Worm (Caenorhabditis elegans): ENCODE results near the gene B0563.5.

B0563.5 gene

DNA sequence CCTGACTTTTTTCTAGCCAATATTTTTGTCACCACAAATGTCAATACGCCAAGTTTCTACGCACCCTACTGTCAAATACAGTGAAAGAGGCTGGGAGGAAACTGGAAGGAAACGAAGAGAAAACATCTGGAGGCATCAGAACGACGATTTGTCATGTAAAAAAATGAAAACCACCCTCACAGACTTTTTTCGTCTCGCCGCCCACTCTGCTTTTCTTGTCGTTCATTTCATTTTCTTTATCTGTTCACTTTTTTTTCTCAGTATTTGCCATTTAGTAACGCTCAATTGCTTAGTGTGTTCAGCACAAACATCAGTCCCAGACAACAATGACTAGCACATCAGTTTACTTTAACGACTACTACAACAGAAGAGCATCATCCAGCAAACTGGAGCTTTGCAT lies at the start of gene B0563.5:
Gene B0563.5 (plus strand): TSS at position 301 of the 400 bp plus-strand sequence.
- TF ChIP-seq unc-62 (GFP tag; optimal IDR thresholded peaks at IDR 0.05), result no peak

DNA sequence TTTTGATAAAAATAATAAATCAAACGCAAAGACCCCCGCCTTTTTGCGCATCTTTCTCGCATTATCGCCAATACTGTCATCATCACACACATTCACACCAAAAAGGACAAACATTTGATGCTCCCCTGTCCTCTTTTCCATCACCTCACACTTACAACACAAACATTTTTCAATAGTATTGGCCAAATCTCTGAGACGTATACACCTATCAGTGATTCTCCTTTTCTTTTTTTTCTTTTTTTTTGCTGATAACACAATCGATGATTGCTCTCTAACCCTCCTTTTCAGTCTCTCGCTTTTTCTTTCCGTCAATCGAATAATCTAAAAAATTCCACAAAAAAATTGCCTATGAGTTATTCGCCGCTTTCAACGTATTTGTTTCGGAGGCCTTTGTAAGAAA lies 49.1 kb upstream of the B0563.5 start:
- TF ChIP-seq unc-62 (GFP tag; optimal IDR thresholded peaks at IDR 0.05), result no peak

- TF ChIP-seq unc-62 (GFP tag; optimal IDR thresholded peaks at IDR 0.05), result no peak
Observed at ce11 chrX:9102150-9102549, 43.8 kb upstream of the B0563.5 start.

ce11 chrX:9103048-9103447 lies 42.9 kb upstream of the B0563.5 start:
- no peak for TF ChIP-seq unc-62 (GFP tag; optimal IDR thresholded peaks at IDR 0.05)

DNA sequence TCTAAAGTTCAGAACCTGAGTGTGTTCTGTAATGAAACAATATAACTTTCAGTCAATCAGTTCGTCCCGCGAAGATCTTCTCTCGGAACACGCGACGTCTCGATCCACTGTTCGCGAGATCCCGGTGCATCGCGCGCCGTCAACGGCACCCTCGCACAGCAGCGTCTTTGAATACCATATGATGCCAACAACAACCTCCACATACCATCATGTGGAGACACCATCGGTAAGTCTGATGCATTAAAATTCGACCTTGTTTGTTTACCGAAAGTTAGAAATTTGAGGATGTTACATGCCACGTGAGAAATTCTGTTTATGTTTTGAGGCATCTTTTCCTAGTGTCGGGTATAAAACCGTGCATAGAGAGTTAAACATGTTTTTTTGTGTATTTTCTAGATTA lies 42.4 kb upstream of the B0563.5 start:
- no peak for TF ChIP-seq unc-62 (GFP tag; optimal IDR thresholded peaks at IDR 0.05)

ce11 chrX:9104399-9104798 lies 41.5 kb upstream of the B0563.5 start:
- no peak for TF ChIP-seq unc-62 (GFP tag; optimal IDR thresholded peaks at IDR 0.05)

DNA sequence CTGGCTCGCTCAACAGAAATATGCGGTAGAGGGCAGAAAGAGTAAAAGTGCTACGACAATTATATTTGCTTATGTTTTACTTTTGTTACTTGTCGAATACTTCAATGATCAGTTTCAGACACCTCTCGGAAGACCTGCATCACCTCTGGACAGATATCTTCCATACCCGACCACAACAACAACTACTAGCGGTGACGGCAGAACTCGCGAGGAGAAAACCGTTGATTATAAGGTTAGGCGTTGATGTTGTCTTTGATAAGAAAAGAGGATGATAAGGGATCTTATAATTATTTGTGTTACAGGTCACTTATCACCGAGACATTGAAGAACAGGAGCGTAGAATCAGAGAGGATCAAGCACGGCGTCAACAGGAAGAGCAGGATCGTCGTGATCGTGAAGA lies 40.9 kb upstream of the B0563.5 start:
- no peak for TF ChIP-seq unc-62 (GFP tag; optimal IDR thresholded peaks at IDR 0.05)

DNA sequence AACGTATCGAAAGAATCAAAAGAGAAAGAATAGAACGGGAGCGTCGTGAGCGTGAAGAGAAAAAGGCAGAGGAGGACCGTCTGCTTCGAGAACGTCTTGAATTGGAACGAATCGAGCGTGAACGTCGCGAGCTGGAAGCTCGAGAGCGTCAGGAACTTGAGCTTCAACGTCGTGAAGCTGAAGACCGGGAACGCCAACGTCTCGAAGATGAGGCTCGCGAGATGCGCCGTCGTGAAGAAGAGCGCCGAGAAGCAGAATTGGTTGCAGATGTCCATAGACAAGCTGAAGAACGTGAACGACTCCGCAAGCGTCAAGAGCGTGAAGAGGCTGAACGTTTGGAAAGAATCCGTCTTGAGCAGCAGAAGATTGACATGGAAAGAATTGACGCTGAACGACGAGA lies 40.1 kb upstream of the B0563.5 start:
- TF ChIP-seq unc-62 (GFP tag; optimal IDR thresholded peaks at IDR 0.05), result no peak

DNA sequence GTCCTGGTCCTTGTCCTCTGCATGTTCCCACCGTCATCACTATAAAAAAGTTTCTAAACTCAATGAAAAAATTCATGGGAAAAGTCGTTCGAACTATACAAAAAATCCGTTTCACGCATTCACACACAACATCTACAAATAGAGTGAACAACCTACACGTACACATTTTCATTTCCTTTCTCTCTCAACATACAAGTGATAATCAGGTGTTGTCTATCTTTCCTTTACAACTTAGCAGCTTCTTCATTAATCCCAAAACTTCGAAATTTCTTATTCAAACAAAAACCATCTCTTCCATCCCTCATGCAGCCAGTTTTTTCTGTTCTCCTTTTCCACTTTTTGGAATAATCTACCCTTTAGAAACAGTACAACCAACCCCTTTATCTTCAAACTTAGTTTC lies 38.1 kb upstream of the B0563.5 start:
- no peak for TF ChIP-seq unc-62 (GFP tag; optimal IDR thresholded peaks at IDR 0.05)

- no peak for TF ChIP-seq unc-62 (GFP tag; optimal IDR thresholded peaks at IDR 0.05)
Observed at ce11 chrX:9111585-9111984, 34.4 kb upstream of the B0563.5 start.

DNA sequence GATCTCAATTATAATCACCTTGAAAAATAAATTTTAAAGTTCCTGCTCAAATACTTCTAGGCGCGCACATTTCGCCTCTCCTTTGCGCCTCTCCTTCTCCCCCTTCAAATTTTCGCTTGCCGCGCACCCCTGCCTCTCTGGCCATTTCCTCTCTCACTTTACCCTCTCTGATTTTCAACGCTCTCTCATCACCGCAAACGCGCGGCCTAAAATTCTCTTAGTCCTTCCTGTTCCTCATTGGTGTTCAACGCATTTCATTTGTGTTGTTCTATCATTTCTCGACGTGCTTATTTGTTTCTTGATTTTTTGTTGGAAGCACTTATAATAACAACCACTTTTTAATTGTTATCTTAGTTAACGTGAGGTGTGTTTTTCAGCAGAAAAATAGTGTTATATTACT lies 32.1 kb upstream of the B0563.5 start, which contains the start of gene C25A11.2:
Gene C25A11.2 (plus strand): TSS at position 238 of the 400 bp plus-strand sequence.
- TF ChIP-seq unc-62 (GFP tag; optimal IDR thresholded peaks at IDR 0.05), result no peak

DNA sequence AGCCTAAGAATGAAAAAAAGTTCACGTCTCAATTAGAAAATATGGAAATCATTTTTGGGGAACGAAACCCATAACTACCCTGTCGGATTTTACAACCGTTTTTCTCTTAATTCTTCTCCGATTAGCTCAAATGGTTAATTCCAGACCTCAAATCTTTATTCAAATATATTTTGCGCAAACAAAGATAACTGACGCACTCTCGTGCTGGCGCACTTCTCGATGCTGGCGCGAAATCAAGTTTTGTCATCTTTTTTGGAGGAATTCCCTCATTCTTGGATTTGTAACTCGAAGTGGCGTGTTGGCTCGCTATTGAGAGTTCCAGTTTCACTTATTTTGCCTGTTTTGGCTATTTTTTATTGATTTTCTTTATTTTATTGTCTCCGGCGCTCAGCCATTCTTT lies 28.4 kb upstream of the B0563.5 start:
- no peak for TF ChIP-seq unc-62 (GFP tag; optimal IDR thresholded peaks at IDR 0.05)

DNA sequence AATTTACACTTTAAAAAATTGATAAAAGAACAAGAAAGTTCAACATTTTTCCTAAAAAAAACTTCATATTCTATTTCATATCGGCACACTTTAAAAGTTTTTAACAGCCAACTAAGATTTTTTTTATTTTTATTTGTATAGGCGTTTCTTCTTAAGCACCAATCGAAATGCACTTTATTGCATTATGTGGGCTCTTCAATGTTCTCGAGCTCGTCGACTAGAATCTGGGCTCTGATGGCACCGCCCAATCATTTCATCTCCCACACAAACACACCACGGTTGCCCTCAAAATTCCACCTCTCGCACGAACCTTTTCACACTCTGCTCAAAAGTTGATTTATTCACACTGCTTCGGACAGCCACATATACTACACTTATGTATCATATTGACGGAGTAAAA lies 8.5 kb upstream of the B0563.5 start, which contains the start of gene B0563.6:
Gene B0563.6 (plus strand): TSS at position 301 of the 400 bp plus-strand sequence.
- TF ChIP-seq unc-62 (GFP tag; optimal IDR thresholded peaks at IDR 0.05), result no peak

DNA sequence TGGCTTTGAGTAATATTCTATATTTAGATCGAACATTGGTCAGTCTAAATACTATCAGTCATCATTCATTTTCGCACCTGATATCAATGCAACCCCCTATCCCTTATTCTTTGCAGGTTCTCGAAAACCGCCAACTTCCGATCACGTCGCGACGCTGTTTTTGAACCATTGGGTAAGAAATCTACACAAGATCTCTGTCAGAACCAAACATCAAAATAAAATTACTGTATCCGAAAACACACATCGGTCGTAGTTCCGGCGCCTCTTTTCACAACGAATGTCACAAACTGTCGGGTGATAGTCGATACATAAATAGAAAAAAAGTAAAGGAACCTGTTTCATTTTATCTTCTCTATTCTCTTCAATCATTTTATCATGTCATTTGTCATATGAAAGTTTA lies 1.0 kb downstream of the B0563.5 start:
- TF ChIP-seq unc-62 (GFP tag; optimal IDR thresholded peaks at IDR 0.05), result no peak

- no peak for TF ChIP-seq unc-62 (GFP tag; optimal IDR thresholded peaks at IDR 0.05)
Observed at ce11 chrX:9150269-9150744, 4.4 kb downstream of the B0563.5 start, which contains the start of gene tmbi-4. tmbi-4 (plus strand) TSS chrX:9150694.

DNA sequence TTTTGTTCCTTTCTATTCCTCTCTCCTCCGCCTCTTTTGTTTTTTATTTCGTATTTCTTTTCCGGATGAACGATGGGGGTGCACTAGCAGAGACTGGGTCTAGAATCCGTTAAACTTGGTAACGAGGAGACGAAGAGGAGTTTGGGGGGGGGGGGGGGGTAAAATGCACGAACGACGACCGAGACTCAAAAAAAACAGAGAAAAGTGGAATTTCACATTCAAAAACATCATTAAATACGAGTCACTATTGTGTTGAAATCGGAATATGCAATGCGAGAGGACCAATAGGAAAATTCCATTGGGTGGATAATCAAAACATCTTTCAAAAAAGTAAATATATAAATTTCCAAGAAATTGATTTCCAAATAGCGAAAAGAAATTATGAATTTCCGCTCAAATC lies 8.3 kb downstream of the B0563.5 start, which contains the start of gene B0563.7:
Gene B0563.7 (minus strand): TSS at position 101 of the 400 bp plus-strand sequence.
- no peak for TF ChIP-seq unc-62 (GFP tag; optimal IDR thresholded peaks at IDR 0.05)

DNA sequence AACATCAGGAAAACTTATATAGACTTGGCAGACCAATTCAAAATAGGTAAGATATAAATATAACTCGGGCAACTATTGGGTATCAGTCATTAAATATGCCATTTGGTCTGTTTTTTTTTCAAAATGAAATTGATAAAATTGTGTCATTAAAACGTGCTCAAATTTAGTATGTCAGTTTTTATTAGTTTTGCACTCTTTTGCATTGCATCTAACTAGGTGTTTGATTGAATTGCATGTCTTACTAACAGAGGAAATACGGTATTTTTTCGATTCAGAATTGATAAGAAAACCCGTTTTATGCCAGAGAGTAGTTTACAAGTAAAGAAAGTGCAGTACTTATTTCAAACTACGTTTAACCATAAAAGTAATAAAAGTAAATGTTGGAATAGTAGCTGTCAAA lies 9.8 kb downstream of the B0563.5 start:
- TF ChIP-seq unc-62 (GFP tag; optimal IDR thresholded peaks at IDR 0.05), result no peak

ce11 chrX:9161253-9161904 lies 15.4 kb downstream of the B0563.5 start:
- TF ChIP-seq unc-62 (GFP tag; optimal IDR thresholded peaks at IDR 0.05), result no peak
